Worm (Caenorhabditis elegans) whole organism, L1 larva: Measurements from ENCODE around the gene gst-7.

Experiments used
- C16A3.4 ChIP-seq: fragments of 150-350 bp; optimal IDR thresholded peaks from 2 replicates; lab custom pipeline; 2014; ENCODE audit warnings: missing biosample characterization, missing genetic modification characterization
- C34B4.2 ChIP-seq: sonication (generic microtip); optimal IDR thresholded peaks from 2 replicates; lab custom pipeline; 2017; ENCODE audit warnings: mild to moderate bottlenecking, missing genetic modification characterization, missing compliant biosample characterization
- Y116A8C.19 ChIP-seq: sonication (generic microtip); optimal IDR thresholded peaks from 2 replicates; lab custom pipeline; 2016; ENCODE audit warnings: missing compliant biosample characterization, missing genetic modification characterization, borderline replicate concordance
- alr-1 ChIP-seq: fragments of 200-800 bp; sonication (Bioruptor generic); optimal IDR thresholded peaks from 2 replicates; lab custom pipeline; 2018; ENCODE audit warnings: borderline replicate concordance, mild to moderate bottlenecking, missing genetic modification characterization, missing compliant biosample characterization
- ama-1 ChIP-seq: fragments of 150-350 bp; optimal IDR thresholded peaks from 2 replicates; lab custom pipeline; 2014
- blmp-1 ChIP-seq: fragments of 150-350 bp; optimal IDR thresholded peaks from 2 replicates; lab custom pipeline; 2014; ENCODE audit warnings: missing biosample characterization, missing genetic modification characterization
- ceh-8 ChIP-seq: fragments of 200-800 bp; sonication (Bioruptor generic); optimal IDR thresholded peaks from 2 replicates; lab custom pipeline; 2018; ENCODE audit warnings: mild to moderate bottlenecking, missing genetic modification characterization, moderate library complexity, missing compliant biosample characterization
- ces-1 ChIP-seq: fragments of 150-350 bp; optimal IDR thresholded peaks from 2 replicates; lab custom pipeline; 2014; ENCODE audit warnings: missing biosample characterization, missing genetic modification reagents, missing genetic modification characterization
- dpl-1 ChIP-seq, 3 experiments: fragments of 150-350 bp in 2 of 3; sonication (generic microtip) in 1 of 3; optimal IDR thresholded peaks; 2 replicates each; lab custom pipeline; 2014 to 2017; ENCODE audit warnings: missing biosample characterization in 3 of 3, missing genetic modification characterization in 3 of 3, missing genetic modification reagents in 3 of 3
- efl-1 ChIP-seq, 4 experiments: fragments of 150-350 bp; optimal IDR thresholded peaks in 3 of 4; peaks in 1 of 4; 1 replicate in 1 of 4; 2 replicates in 3 of 4; lab custom pipeline; 2014; ENCODE audit warnings: missing biosample characterization in 2 of 4, missing genetic modification characterization in 2 of 4, missing genetic modification reagents in 2 of 4
- egl-13 ChIP-seq: sonication (generic microtip); optimal IDR thresholded peaks from 2 replicates; lab custom pipeline; 2016; ENCODE audit warnings: missing genotype, missing genetic modification reagents, missing genetic modification characterization, missing compliant biosample characterization
- elt-2 ChIP-seq: sonication (generic microtip); optimal IDR thresholded peaks from 2 replicates; lab custom pipeline; 2016; ENCODE audit warnings: missing genetic modification characterization, mild to moderate bottlenecking, inconsistent platforms, missing compliant biosample characterization, missing genetic modification reagents
- elt-3 ChIP-seq, 6 experiments: fragments of 150-350 bp in 1 of 6; sonication (generic microtip); optimal IDR thresholded peaks; 2 replicates each; lab custom pipeline; 2017 to 2018; ENCODE audit warnings: missing biosample characterization in 6 of 6, missing genetic modification characterization in 6 of 6, inconsistent platforms in 1 of 6
- fkh-10 ChIP-seq: sonication (generic microtip); optimal IDR thresholded peaks from 2 replicates; lab custom pipeline; 2017; ENCODE audit warnings: missing biosample characterization, missing genetic modification reagents, missing genetic modification characterization
- fkh-8 ChIP-seq: sonication (generic microtip); optimal IDR thresholded peaks from 2 replicates; lab custom pipeline; 2016; ENCODE audit warnings: mild to moderate bottlenecking, missing genetic modification characterization, missing compliant biosample characterization
- grh-1 ChIP-seq: fragments of 200-800 bp; sonication (Bioruptor generic); IDR thresholded peaks from 2 replicates; pipeline ENCODE4 v1.3.6; 2022; ENCODE audit warnings: missing genetic modification reagents, missing genetic modification characterization, missing compliant biosample characterization
- hlh-17 ChIP-seq: fragments of 200-800 bp; sonication (Bioruptor generic); optimal IDR thresholded peaks from 2 replicates; lab custom pipeline; 2018; ENCODE audit warnings: missing genetic modification characterization, mild to moderate bottlenecking, missing compliant biosample characterization, moderate library complexity, borderline replicate concordance
- hlh-4 ChIP-seq: sonication (generic microtip); optimal IDR thresholded peaks from 2 replicates; lab custom pipeline; 2016; ENCODE audit warnings: mild to moderate bottlenecking, missing genetic modification characterization, missing compliant biosample characterization
- hpl-2 ChIP-seq: fragments of 150-350 bp; optimal IDR thresholded peaks from 2 replicates; lab custom pipeline; 2014; ENCODE audit warnings: missing biosample characterization, missing genetic modification reagents, missing genetic modification characterization
- irx-1 ChIP-seq: sonication (generic microtip); optimal IDR thresholded peaks from 2 replicates; lab custom pipeline; 2016; ENCODE audit warnings: missing genetic modification characterization, missing compliant biosample characterization
- lin-13 ChIP-seq: fragments of 150-350 bp; optimal IDR thresholded peaks from 2 replicates; lab custom pipeline; 2014; ENCODE audit warnings: missing biosample characterization, missing genetic modification reagents, missing genetic modification characterization
- lin-14 ChIP-seq: fragments of 200-800 bp; sonication (Bioruptor generic); optimal IDR thresholded peaks from 2 replicates; lab custom pipeline; 2018; ENCODE audit warnings: mild to moderate bottlenecking, missing genetic modification characterization, moderate library complexity, missing compliant biosample characterization
- lin-39 ChIP-seq: fragments of 150-350 bp; optimal IDR thresholded peaks from 2 replicates; lab custom pipeline; 2014; ENCODE audit warnings: missing biosample characterization, missing genetic modification reagents, missing genetic modification characterization
- lir-3 ChIP-seq: sonication (generic microtip); optimal IDR thresholded peaks from 2 replicates; lab custom pipeline; 2016; ENCODE audit warnings: mild to moderate bottlenecking, missing genetic modification characterization, moderate library complexity, missing compliant biosample characterization; ENCODE audit not compliant: poor library complexity
- mab-9 ChIP-seq: fragments of 200-800 bp; sonication (Bioruptor generic); IDR thresholded peaks from 2 replicates; pipeline ENCODE4 v1.3.6; 2022; ENCODE audit warnings: missing genetic modification reagents, missing genetic modification characterization, missing compliant biosample characterization
- mdl-1 ChIP-seq, 2 experiments: fragments of 150-350 bp; optimal IDR thresholded peaks; 2 replicates each; lab custom pipeline; 2014 to 2017; ENCODE audit warnings: missing biosample characterization in 2 of 2, missing genetic modification characterization in 2 of 2, inconsistent platforms in 1 of 2
- nhr-12 ChIP-seq: sonication (generic microtip); optimal IDR thresholded peaks from 2 replicates; lab custom pipeline; 2017; ENCODE audit warnings: missing biosample characterization, missing genetic modification characterization
- nhr-19 ChIP-seq: fragments of 200-800 bp; sonication (Bioruptor generic); conservative IDR thresholded peaks from 2 replicates; pipeline ENCODE4 v1.3.6; 2022; ENCODE audit warnings: missing genetic modification characterization, missing compliant biosample characterization
- nhr-20 ChIP-seq: sonication (generic microtip); optimal IDR thresholded peaks from 2 replicates; lab custom pipeline; 2016; ENCODE audit warnings: mild to moderate bottlenecking, missing genetic modification characterization, missing compliant biosample characterization
- nhr-237 ChIP-seq: fragments of 150-350 bp; optimal IDR thresholded peaks from 2 replicates; lab custom pipeline; 2014; ENCODE audit warnings: missing biosample characterization, missing genetic modification characterization
- nhr-76 ChIP-seq: sonication (generic microtip); optimal IDR thresholded peaks from 2 replicates; lab custom pipeline; 2017; ENCODE audit warnings: missing biosample characterization, missing genetic modification characterization
- nhr-85 ChIP-seq: sonication (generic microtip); peaks from one replicate; lab custom pipeline; 2016; ENCODE audit warnings: missing genetic modification characterization, inconsistent platforms, missing compliant biosample characterization
- nhr-90 ChIP-seq: sonication (generic microtip); optimal IDR thresholded peaks from 2 replicates; lab custom pipeline; 2016; ENCODE audit warnings: mild to moderate bottlenecking, missing genetic modification characterization, missing compliant biosample characterization; ENCODE audit not compliant: poor library complexity
- pag-3 ChIP-seq: sonication (generic microtip); optimal IDR thresholded peaks from 2 replicates; lab custom pipeline; 2017; ENCODE audit warnings: missing genetic modification characterization, mild to moderate bottlenecking, missing compliant biosample characterization, antibody characterized with exemption, borderline replicate concordance; ENCODE audit not compliant: insufficient read depth
- pax-3 ChIP-seq: fragments of 200-800 bp; sonication (Bioruptor generic); optimal IDR thresholded peaks from 2 replicates; lab custom pipeline; 2018; ENCODE audit warnings: mild to moderate bottlenecking, missing genetic modification characterization, moderate library complexity, missing compliant biosample characterization
- pqm-1 ChIP-seq: sonication (generic microtip); optimal IDR thresholded peaks from 3 replicates; lab custom pipeline; 2017; ENCODE audit warnings: missing biosample characterization, missing genetic modification characterization
- rnt-1 ChIP-seq: sonication (generic microtip); optimal IDR thresholded peaks from 2 replicates; lab custom pipeline; 2016; ENCODE audit warnings: mild to moderate bottlenecking, missing genetic modification characterization, moderate library complexity, missing compliant biosample characterization
- skn-1 ChIP-seq: fragments of 150-350 bp; optimal IDR thresholded peaks from 2 replicates; lab custom pipeline; 2014; ENCODE audit warnings: missing biosample characterization, missing genetic modification characterization
- snpc-4 ChIP-seq: fragments of 150-350 bp; optimal IDR thresholded peaks from 2 replicates; lab custom pipeline; 2014; ENCODE audit warnings: missing biosample characterization, missing genetic modification characterization
- snu-23 ChIP-seq: sonication (generic microtip); optimal IDR thresholded peaks from 2 replicates; lab custom pipeline; 2016; ENCODE audit warnings: missing genetic modification characterization, missing compliant biosample characterization
- sox-4 ChIP-seq: sonication (generic microtip); optimal IDR thresholded peaks from 2 replicates; lab custom pipeline; 2016; ENCODE audit warnings: missing genetic modification characterization, missing compliant biosample characterization
- sup-37 ChIP-seq: fragments of 200-800 bp; sonication (Bioruptor generic); optimal IDR thresholded peaks from 2 replicates; lab custom pipeline; 2018; ENCODE audit warnings: mild to moderate bottlenecking, missing genetic modification characterization, missing compliant biosample characterization
- swsn-7 ChIP-seq: sonication (generic microtip); optimal IDR thresholded peaks from 2 replicates; lab custom pipeline; 2016; ENCODE audit warnings: missing genetic modification characterization, missing compliant biosample characterization
- tbx-2 ChIP-seq: sonication (generic microtip); optimal IDR thresholded peaks from 2 replicates; lab custom pipeline; 2016; ENCODE audit warnings: missing genetic modification characterization, missing compliant biosample characterization
- unc-130 ChIP-seq: fragments of 150-350 bp; optimal IDR thresholded peaks from 2 replicates; lab custom pipeline; 2017; ENCODE audit warnings: missing biosample characterization, missing genetic modification characterization, inconsistent platforms
- unc-62 ChIP-seq: fragments of 150-350 bp; optimal IDR thresholded peaks from 2 replicates; lab custom pipeline; 2014; ENCODE audit warnings: missing biosample characterization, missing genetic modification reagents, missing genetic modification characterization
- vab-15 ChIP-seq: sonication (generic microtip); optimal IDR thresholded peaks from 2 replicates; lab custom pipeline; 2017; ENCODE audit warnings: missing genotype, mild to moderate bottlenecking, missing genetic modification characterization, missing compliant biosample characterization
- xbp-1 ChIP-seq: sonication (generic microtip); optimal IDR thresholded peaks from 2 replicates; lab custom pipeline; 2016; ENCODE audit warnings: missing genetic modification characterization, missing compliant biosample characterization
- zag-1 ChIP-seq: fragments of 150-350 bp; optimal IDR thresholded peaks from 2 replicates; lab custom pipeline; 2014; ENCODE audit warnings: missing biosample characterization, missing genetic modification characterization
- zip-4 ChIP-seq: fragments of 200-800 bp; sonication (Bioruptor generic); optimal IDR thresholded peaks from 2 replicates; lab custom pipeline; 2018; ENCODE audit warnings: mild to moderate bottlenecking, missing genetic modification characterization, moderate library complexity, missing compliant biosample characterization
- ztf-11 ChIP-seq, 2 experiments: sonication (generic microtip); optimal IDR thresholded peaks; 2 replicates each; lab custom pipeline; 2016 to 2017; ENCODE audit warnings: missing genetic modification characterization in 2 of 2, missing biosample characterization in 1 of 2, missing compliant biosample characterization in 1 of 2

The gst-7 gene

DNA sequence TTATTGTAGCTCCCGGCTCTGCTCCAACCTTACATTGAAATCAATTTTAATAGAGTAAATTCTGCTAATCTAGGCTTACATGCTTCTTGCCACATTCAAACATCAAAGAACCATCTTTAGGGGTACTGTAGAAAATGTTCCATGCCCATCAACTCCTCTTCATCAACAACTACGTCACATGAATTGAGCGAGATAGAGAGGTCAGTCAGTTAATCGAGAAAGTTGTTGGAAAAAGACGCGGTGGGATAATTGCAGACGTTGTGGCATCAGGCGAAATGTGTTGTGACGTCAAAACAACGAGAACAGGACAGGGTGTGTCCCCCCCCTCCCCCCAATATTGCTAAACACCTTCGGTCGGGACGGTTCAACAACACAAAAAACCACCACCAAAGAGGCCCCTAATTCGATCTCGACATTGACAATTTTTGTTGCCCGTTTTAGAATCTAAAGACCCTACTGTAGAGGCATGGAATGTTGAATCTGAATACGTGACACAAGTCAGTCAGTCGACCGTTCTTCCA, 36.7 kb downstream of the gst-7 start:
- TF ChIP-seq lin-39 (tag; lab: Kevin White, UChicago) (no peak), xbp-1 (tag; lab: Kevin White, UChicago) (no peak), C16A3.4 (tag; lab: Kevin White, UChicago) (no peak), unc-62 (GFP tag; lab: Kevin White, UChicago) (no peak), zag-1 (tag; lab: Kevin White, UChicago) (no peak), irx-1 (tag; lab: Kevin White, UChicago) (no peak), skn-1 (tag; lab: Kevin White, UChicago) (no peak), egl-13 (no peak), efl-1 (optimal IDR thresholded peaks at IDR 0.05; lab: Kevin White, UChicago) (no peak), efl-1 (GFP tag; optimal IDR thresholded peaks at IDR 0.05 in 1 of 2; lab: Kevin White, UChicago) (peak in 1 of 2 experiments; percentile 81), alr-1 (no peak), hlh-4 (tag; lab: Kevin White, UChicago) (no peak), nhr-19 (GFP tag; lab: Robert Waterston, UW) (no peak), fkh-8 (no peak), lir-3 (tag; lab: Kevin White, UChicago) (no peak), nhr-76 (tag; lab: Kevin White, UChicago) (no peak), fkh-10 (GFP tag; lab: Kevin White, UChicago) (no peak), pag-3 (tag; lab: Kevin White, UChicago) (no peak), unc-130 (peak; percentile 11), rnt-1 (no peak), snpc-4 (tag; lab: Kevin White, UChicago) (no peak), C34B4.2 (no peak), ama-1 (no peak), ces-1 (GFP tag; lab: Kevin White, UChicago) (no peak), Y116A8C.19 (tag; lab: Kevin White, UChicago) (no peak), ceh-8 (GFP tag; lab: Kevin White, UChicago) (no peak), nhr-90 (tag; lab: Kevin White, UChicago) (no peak), nhr-12 (tag; lab: Kevin White, UChicago) (no peak), blmp-1 (tag; lab: Kevin White, UChicago) (peak; percentile 52), hlh-17 (GFP tag; lab: Kevin White, UChicago) (no peak), sox-4 (tag; lab: Kevin White, UChicago) (no peak), tbx-2 (tag; lab: Kevin White, UChicago) (peak; percentile 10), dpl-1 (GFP tag; optimal IDR thresholded peaks at IDR 0.05; lab: Kevin White, UChicago) (no peak), lin-14 (GFP tag; lab: Kevin White, UChicago) (peak; percentile 47), lin-13 (no peak), nhr-20 (tag; lab: Kevin White, UChicago) (peak; percentile 22), elt-3 (tag; optimal IDR thresholded peaks at IDR 0.05; lab: Kevin White, UChicago) (peak in 1 of 6 experiments; percentile 26), pqm-1 (no peak), grh-1 (GFP tag; lab: Robert Waterston, UW) (peak; percentile 40), mdl-1 (tag; optimal IDR thresholded peaks at IDR 0.05; lab: Kevin White, UChicago) (no peak), sup-37 (GFP tag; lab: Kevin White, UChicago) (no peak), elt-2 (no peak), pax-3 (tag; lab: Kevin White, UChicago) (no peak), mab-9 (GFP tag; lab: Robert Waterston, UW) (no peak), vab-15 (no peak), ztf-11 (tag; optimal IDR thresholded peaks at IDR 0.05; lab: Kevin White, UChicago) (no peak), nhr-85 (tag; lab: Kevin White, UChicago) (peak; percentile 93), swsn-7 (no peak), hpl-2 (GFP tag; lab: Kevin White, UChicago) (no peak), zip-4 (no peak), snu-23 (GFP tag; lab: Kevin White, UChicago) (no peak), nhr-237 (tag; lab: Kevin White, UChicago) (no peak)
